Worm (Caenorhabditis elegans) whole organism, L4 larva: Measurements from ENCODE around the gene T01D3.1.

Source experiments
- F44E2.7 ChIP-seq: fragments of 200-800 bp; sonication (Bioruptor generic); IDR thresholded peaks from 2 replicates; pipeline ENCODE4 v2.1.2; 2022; ENCODE audit warnings: missing genetic modification characterization, missing compliant biosample characterization
- R02D3.7 ChIP-seq: fragments of 150-350 bp; sonication (generic microtip); optimal IDR thresholded peaks from 3 replicates; lab custom pipeline; 2014; ENCODE audit warnings: missing biosample characterization, missing genetic modification characterization
- T20F7.1 ChIP-seq: fragments of 200-800 bp; sonication (Bioruptor generic); optimal IDR thresholded peaks from 2 replicates; lab custom pipeline; 2018; ENCODE audit warnings: mild to moderate bottlenecking, missing genetic modification characterization, missing compliant biosample characterization
- Y105C5A.15 ChIP-seq: fragments of 200-800 bp; sonication (Bioruptor generic); IDR thresholded peaks from 2 replicates; pipeline ENCODE4 v1.3.6; 2022; ENCODE audit warnings: missing genetic modification characterization, missing compliant biosample characterization
- Y48G9A.11 ChIP-seq: fragments of 200-800 bp; sonication (Bioruptor generic); IDR thresholded peaks from 2 replicates; pipeline ENCODE4 v1.3.6; 2022; ENCODE audit warnings: missing genetic modification reagents, missing genetic modification characterization, missing compliant biosample characterization
- Y5F2A.4 ChIP-seq: fragments of 200-800 bp; sonication (Bioruptor generic); optimal IDR thresholded peaks from 2 replicates; lab custom pipeline; 2018; ENCODE audit warnings: mild to moderate bottlenecking, missing genetic modification characterization, missing compliant biosample characterization
- ZK546.5 ChIP-seq, 2 experiments: sonication (generic microtip); optimal IDR thresholded peaks; 2 replicates each; lab custom pipeline; 2017; ENCODE audit warnings: missing biosample characterization in 2 of 2, missing genetic modification characterization in 2 of 2
- aly-2 ChIP-seq: sonication (generic microtip); optimal IDR thresholded peaks from 2 replicates; lab custom pipeline; 2018; ENCODE audit warnings: missing biosample characterization, missing genetic modification characterization
- ama-1 ChIP-seq: fragments of 150-350 bp; optimal IDR thresholded peaks from 2 replicates; lab custom pipeline; 2014; ENCODE audit warnings: inconsistent platforms, mixed read lengths
- arid-1 ChIP-seq: fragments of 200-800 bp; sonication (Bioruptor generic); conservative IDR thresholded peaks from 2 replicates; pipeline ENCODE4 v1.3.6; 2022; ENCODE audit warnings: missing genetic modification reagents, missing genetic modification characterization, missing compliant biosample characterization
- attf-4 ChIP-seq: sonication (generic microtip); optimal IDR thresholded peaks from 3 replicates; lab custom pipeline; 2017; ENCODE audit warnings: missing biosample characterization, missing genetic modification characterization
- ceh-20 ChIP-seq: fragments of 200-800 bp; sonication (Bioruptor generic); IDR thresholded peaks from 2 replicates; pipeline ENCODE4 v1.3.6; 2022; ENCODE audit warnings: missing genetic modification reagents, missing genetic modification characterization, missing compliant biosample characterization
- ceh-28 ChIP-seq: fragments of 150-350 bp; optimal IDR thresholded peaks from 2 replicates; lab custom pipeline; 2014; ENCODE audit warnings: missing biosample characterization, missing genetic modification reagents, missing genetic modification characterization
- ceh-44 ChIP-seq: fragments of 200-800 bp; sonication (Bioruptor generic); IDR thresholded peaks from 2 replicates; pipeline ENCODE4 v1.3.6; 2022; ENCODE audit warnings: missing genetic modification reagents, missing genetic modification characterization, missing compliant biosample characterization
- cey-2 ChIP-seq: sonication (generic microtip); optimal IDR thresholded peaks from 3 replicates; lab custom pipeline; 2017; ENCODE audit warnings: missing genetic modification characterization, mild to moderate bottlenecking, missing compliant biosample characterization, antibody characterized with exemption, borderline replicate concordance; ENCODE audit not compliant: insufficient read depth
- ctbp-1 ChIP-seq: fragments of 200-800 bp; sonication (Bioruptor generic); IDR thresholded peaks from 2 replicates; pipeline ENCODE4 v1.3.6; 2022; ENCODE audit warnings: missing genetic modification reagents, missing genetic modification characterization, missing compliant biosample characterization
- daf-12 ChIP-seq: fragments of 150-350 bp; optimal IDR thresholded peaks from 2 replicates; lab custom pipeline; 2014; ENCODE audit warnings: missing biosample characterization, missing genetic modification reagents, missing genetic modification characterization
- daf-16 ChIP-seq, 3 experiments: sonication (generic microtip); optimal IDR thresholded peaks; 2 replicates each; lab custom pipeline; 2016 to 2017; ENCODE audit warnings: missing genetic modification characterization in 3 of 3, missing genetic modification reagents in 3 of 3, mild to moderate bottlenecking in 2 of 3, missing compliant biosample characterization in 2 of 3, missing biosample characterization in 1 of 3, moderate library complexity in 1 of 3
- dmd-6 ChIP-seq: fragments of 200-800 bp; sonication (Bioruptor generic); IDR thresholded peaks from 2 replicates; pipeline ENCODE4 v1.3.6; 2022; ENCODE audit warnings: missing genetic modification reagents, missing genetic modification characterization, missing compliant biosample characterization
- dmd-8 ChIP-seq: fragments of 200-800 bp; sonication (Bioruptor generic); IDR thresholded peaks from 2 replicates; pipeline ENCODE4 v1.3.6; 2022; ENCODE audit warnings: missing genetic modification characterization, missing compliant biosample characterization
- dmd-9 ChIP-seq: fragments of 200-800 bp; sonication (Bioruptor generic); IDR thresholded peaks from 2 replicates; pipeline ENCODE4 v1.3.6; 2022; ENCODE audit warnings: missing genetic modification reagents, missing genetic modification characterization, missing compliant biosample characterization
- egl-27 ChIP-seq: sonication (generic microtip); optimal IDR thresholded peaks from 3 replicates; lab custom pipeline; 2017; ENCODE audit warnings: missing biosample characterization, missing genetic modification reagents, missing genetic modification characterization
- fkh-10 ChIP-seq: fragments of 150-350 bp; optimal IDR thresholded peaks from 2 replicates; lab custom pipeline; 2014; ENCODE audit warnings: missing biosample characterization, missing genetic modification reagents, missing genetic modification characterization
- hif-1 ChIP-seq, 2 experiments: sonication (generic microtip); optimal IDR thresholded peaks; 2 replicates each; lab custom pipeline; 2016 to 2017; ENCODE audit warnings: missing compliant biosample characterization in 2 of 2, missing genetic modification characterization in 2 of 2, missing genetic modification reagents in 2 of 2, missing genotype in 2 of 2, mild to moderate bottlenecking in 1 of 2
- hlh-11 ChIP-seq: fragments of 200-800 bp; sonication (Bioruptor generic); optimal IDR thresholded peaks from 2 replicates; lab custom pipeline; 2018; ENCODE audit warnings: mild to moderate bottlenecking, missing genetic modification characterization, missing compliant biosample characterization
- hmg-1.1 ChIP-seq: fragments of 200-800 bp; sonication (Bioruptor generic); IDR thresholded peaks from 2 replicates; pipeline ENCODE4 v1.3.6; 2022; ENCODE audit warnings: missing genetic modification reagents, missing genetic modification characterization, missing compliant biosample characterization
- lin-1 ChIP-seq: fragments of 200-800 bp; sonication (Bioruptor generic); IDR thresholded peaks from 2 replicates; pipeline ENCODE4 v1.3.6; 2022; ENCODE audit warnings: missing genetic modification reagents, missing genetic modification characterization, missing compliant biosample characterization
- mdl-1 ChIP-seq, 2 experiments: fragments of 150-350 bp in 1 of 2; sonication (generic microtip) in 1 of 2; optimal IDR thresholded peaks; 2 replicates each; lab custom pipeline; 2014 to 2017; ENCODE audit warnings: missing biosample characterization in 2 of 2, missing genetic modification characterization in 2 of 2
- mdt-29 ChIP-seq: fragments of 200-800 bp; sonication (Bioruptor generic); IDR thresholded peaks from 2 replicates; pipeline ENCODE4 v1.3.6; 2022; ENCODE audit warnings: missing genetic modification reagents, missing genetic modification characterization, missing compliant biosample characterization
- mes-2 ChIP-seq: sonication (generic microtip); optimal IDR thresholded peaks from 2 replicates; lab custom pipeline; 2016; ENCODE audit warnings: missing genotype, mild to moderate bottlenecking, missing genetic modification characterization, missing compliant biosample characterization; ENCODE audit not compliant: poor library complexity, severe bottlenecking
- mxl-2 ChIP-seq: fragments of 200-800 bp; sonication (Bioruptor generic); conservative IDR thresholded peaks from 2 replicates; pipeline ENCODE4 v1.3.6; 2022; ENCODE audit warnings: missing genetic modification reagents, missing genetic modification characterization, missing compliant biosample characterization
- nhr-11 ChIP-seq: fragments of 150-350 bp; optimal IDR thresholded peaks from 2 replicates; lab custom pipeline; 2014; ENCODE audit warnings: missing biosample characterization, missing genetic modification characterization
- nhr-111 ChIP-seq: fragments of 200-800 bp; sonication (Bioruptor generic); optimal IDR thresholded peaks from 2 replicates; lab custom pipeline; 2018; ENCODE audit warnings: mild to moderate bottlenecking, missing genetic modification characterization, missing compliant biosample characterization
- nhr-25 ChIP-seq: sonication (generic microtip); optimal IDR thresholded peaks from 2 replicates; lab custom pipeline; 2017; ENCODE audit warnings: missing genetic modification characterization, mild to moderate bottlenecking, missing compliant biosample characterization, antibody characterized with exemption, moderate library complexity, borderline replicate concordance; ENCODE audit not compliant: insufficient read depth
- nhr-28 ChIP-seq: fragments of 150-350 bp; optimal IDR thresholded peaks from 2 replicates; lab custom pipeline; 2014; ENCODE audit warnings: missing biosample characterization, missing genetic modification characterization
- nhr-42 ChIP-seq: fragments of 200-800 bp; sonication (Bioruptor generic); IDR thresholded peaks from 2 replicates; pipeline ENCODE4 v1.3.6; 2022; ENCODE audit warnings: missing genetic modification characterization, missing compliant biosample characterization
- nhr-6 ChIP-seq: fragments of 150-350 bp; optimal IDR thresholded peaks from 2 replicates; lab custom pipeline; 2014; ENCODE audit warnings: missing biosample characterization, missing genetic modification characterization
- nhr-76 ChIP-seq: fragments of 150-350 bp; optimal IDR thresholded peaks from 2 replicates; lab custom pipeline; 2014; ENCODE audit warnings: missing biosample characterization, missing genetic modification characterization
- nhr-77 ChIP-seq: fragments of 150-350 bp; optimal IDR thresholded peaks from 2 replicates; lab custom pipeline; 2014; ENCODE audit warnings: missing biosample characterization, missing genetic modification characterization
- php-3 ChIP-seq: fragments of 200-800 bp; sonication (Bioruptor generic); IDR thresholded peaks from 2 replicates; pipeline ENCODE4 v1.3.6; 2022; ENCODE audit warnings: missing genetic modification reagents, missing genetic modification characterization, missing compliant biosample characterization
- sdz-12 ChIP-seq: fragments of 200-800 bp; sonication (Bioruptor generic); optimal IDR thresholded peaks from 2 replicates; lab custom pipeline; 2018; ENCODE audit warnings: mild to moderate bottlenecking, missing genetic modification characterization, missing compliant biosample characterization
- skn-1 ChIP-seq: fragments of 150-350 bp; optimal IDR thresholded peaks from 2 replicates; lab custom pipeline; 2014; ENCODE audit warnings: missing biosample characterization, missing genetic modification characterization
- snpc-4 ChIP-seq: fragments of 150-350 bp; optimal IDR thresholded peaks from 2 replicates; lab custom pipeline; 2014; ENCODE audit warnings: missing biosample characterization, missing genetic modification characterization
- spr-1 ChIP-seq: sonication (generic microtip); optimal IDR thresholded peaks from 2 replicates; lab custom pipeline; 2016; ENCODE audit warnings: mild to moderate bottlenecking, missing genetic modification characterization, missing compliant biosample characterization
- unc-130 ChIP-seq: sonication (generic microtip); optimal IDR thresholded peaks from 2 replicates; lab custom pipeline; 2016; ENCODE audit warnings: missing genetic modification reagents, missing genetic modification characterization, missing compliant biosample characterization
- unc-39 ChIP-seq: sonication (generic microtip); optimal IDR thresholded peaks from 2 replicates; lab custom pipeline; 2017; ENCODE audit warnings: missing biosample characterization, missing genetic modification characterization
- unc-62 ChIP-seq, 3 experiments: fragments of 150-350 bp in 1 of 3; sonication (generic microtip); optimal IDR thresholded peaks in 2 of 3; peaks in 1 of 3; 1 replicate in 1 of 3; 2 replicates in 2 of 3; lab custom pipeline; 2014 to 2017; ENCODE audit warnings: missing biosample characterization in 3 of 3, missing genetic modification characterization in 3 of 3, missing genetic modification reagents in 3 of 3, missing genotype in 1 of 3
- zag-1 ChIP-seq: fragments of 150-350 bp; optimal IDR thresholded peaks from 2 replicates; lab custom pipeline; 2014; ENCODE audit warnings: missing biosample characterization, missing genetic modification characterization
- zfp-2 ChIP-seq: sonication (generic microtip); optimal IDR thresholded peaks from 2 replicates; lab custom pipeline; 2016; ENCODE audit warnings: mild to moderate bottlenecking, missing genetic modification characterization, missing compliant biosample characterization
- ztf-7 ChIP-seq: fragments of 150-350 bp; optimal IDR thresholded peaks from 2 replicates; lab custom pipeline; 2014; ENCODE audit warnings: missing biosample characterization, missing genetic modification characterization

The T01D3.1 gene

ce11 chrV:13658577-13658976 lies 31.1 kb upstream of the T01D3.1 start (continued):
- TF ChIP-seq ceh-44 (GFP tag; lab: Robert Waterston, UW) (no peak), F44E2.7 (no peak), nhr-28 (peak; percentile 95), daf-16 (GFP tag; optimal IDR thresholded peaks at IDR 0.05; lab: Kevin White, UChicago) (no peak), daf-16 (tag; optimal IDR thresholded peaks at IDR 0.05; lab: Kevin White, UChicago) (peak; percentile 73), R02D3.7 (tag; lab: Kevin White, UChicago) (no peak), php-3 (GFP tag; lab: Robert Waterston, UW) (peak; percentile 83), nhr-77 (tag; lab: Kevin White, UChicago) (peak; percentile 81), Y105C5A.15 (GFP tag; lab: Robert Waterston, UW) (no peak), mxl-2 (GFP tag; lab: Robert Waterston, UW) (no peak; the same call in 1 of the 2 replicates), nhr-6 (tag; lab: Kevin White, UChicago) (peak; percentile 75), egl-27 (peak; percentile 2), mdt-29 (peak; percentile 96), unc-62 (GFP tag; optimal IDR thresholded peaks at IDR 0.05 in 1 of 2; lab: Kevin White, UChicago) (peak in 1 of 2 experiments; percentile 99), unc-62 (tag; optimal IDR thresholded peaks at IDR 0.05; lab: Kevin White, UChicago) (no peak), T20F7.1 (peak; percentile 51), hlh-11 (tag; lab: Kevin White, UChicago) (peak; percentile 99), unc-130 (GFP tag; lab: Kevin White, UChicago) (no peak), hif-1 (tag; optimal IDR thresholded peaks at IDR 0.05; lab: Kevin White, UChicago) (peak; percentile 67 to 82), attf-4 (no peak), mdl-1 (tag; optimal IDR thresholded peaks at IDR 0.05; lab: Kevin White, UChicago) (peak; percentile 90 to 98), ctbp-1 (GFP tag; lab: Robert Waterston, UW) (peak; percentile 71), dmd-8 (no peak), ceh-28 (no peak), dmd-9 (GFP tag; lab: Robert Waterston, UW) (peak; percentile 74), Y48G9A.11 (GFP tag; lab: Robert Waterston, UW) (no peak), cey-2 (tag; lab: Kevin White, UChicago) (peak; percentile 63), aly-2 (tag; lab: Kevin White, UChicago) (no peak), ZK546.5 (tag; optimal IDR thresholded peaks at IDR 0.05; lab: Kevin White, UChicago) (no peak), unc-39 (tag; lab: Kevin White, UChicago) (no peak), nhr-42 (0 out of 2 replicates have a peak, but pooled peaks have one; percentile 59), ztf-7 (tag; lab: Kevin White, UChicago) (peak; percentile 59), fkh-10 (GFP tag; lab: Kevin White, UChicago) (no peak), dmd-6 (GFP tag; lab: Robert Waterston, UW) (peak; percentile 99), spr-1 (tag; lab: Kevin White, UChicago) (peak; percentile 30), mes-2 (tag; lab: Kevin White, UChicago) (peak; percentile 62), arid-1 (GFP tag; lab: Robert Waterston, UW) (no peak), snpc-4 (tag; lab: Kevin White, UChicago) (no peak), hmg-1.1 (GFP tag; lab: Robert Waterston, UW) (peak; percentile 76), ceh-20 (GFP tag; lab: Robert Waterston, UW) (peak; percentile 92), zag-1 (tag; lab: Kevin White, UChicago) (no peak), sdz-12 (GFP tag; lab: Kevin White, UChicago) (peak; percentile 24), daf-12 (tag; lab: Kevin White, UChicago) (no peak), nhr-25 (tag; lab: Kevin White, UChicago) (peak; percentile 21), lin-1 (GFP tag; lab: Robert Waterston, UW) (peak; percentile 93), skn-1 (no peak), nhr-111 (GFP tag; lab: Kevin White, UChicago) (no peak), nhr-11 (peak; percentile 80), ama-1 (no peak), zfp-2 (tag; lab: Kevin White, UChicago) (no peak), nhr-76 (tag; lab: Kevin White, UChicago) (peak; percentile 52), Y5F2A.4 (GFP tag; lab: Kevin White, UChicago) (no peak)
